Fruit fly (Drosophila melanogaster) ovary, adult (tissue): ENCODE results near the gene CG14282.

Experiments used
- CG17801 ChIP-seq: fragments of 200-800 bp; optimal IDR thresholded peaks from 2 replicates; lab custom pipeline; 2019; ENCODE audit warnings: missing biosample characterization, mild to moderate bottlenecking, missing genetic modification characterization, moderate library complexity; ENCODE audit not compliant: partially characterized antibody

Gene CG14282

dm6 chr3R:19164873-19165456 is 11.8 kb upstream of the CG14282 start:
- peak; percentile 3 for TF ChIP-seq CG17801 (GFP tag; lab: Kevin White, UChicago)

- peak; percentile 75 for TF ChIP-seq CG17801 (GFP tag; lab: Kevin White, UChicago)
Measured at dm6 chr3R:19165620-19166055, 11.2 kb upstream of the CG14282 start.

DNA sequence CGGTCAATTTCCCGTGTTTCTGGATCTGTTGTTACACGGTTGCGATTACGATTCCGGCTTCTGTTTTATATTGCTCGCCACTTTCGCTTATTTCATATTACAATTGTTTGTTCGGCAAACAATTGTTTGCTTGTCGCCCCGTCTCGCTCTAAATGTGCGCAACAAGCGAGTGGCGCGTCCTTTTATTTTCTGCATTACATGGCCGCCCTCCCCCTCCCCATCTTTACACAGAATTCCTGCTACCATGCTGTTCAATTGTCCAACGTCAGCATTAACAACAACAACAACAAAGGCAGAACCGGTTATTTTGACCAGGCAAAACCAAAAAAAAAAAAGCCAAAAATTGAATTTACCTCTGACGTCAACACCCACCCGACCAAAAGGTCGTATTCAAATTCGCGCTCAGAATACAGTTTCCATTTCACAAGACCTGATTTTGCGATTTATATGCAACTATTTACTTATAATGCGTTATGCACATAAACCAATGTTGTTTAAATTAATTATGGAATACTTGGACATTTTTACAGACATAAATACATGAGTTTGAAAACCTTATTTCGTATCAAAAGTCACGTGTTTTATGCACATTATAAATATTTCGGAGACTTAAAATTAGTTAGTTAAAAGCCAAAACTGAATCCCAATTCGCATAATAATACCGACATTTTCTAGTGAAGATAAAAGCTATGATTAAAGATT is 10.6 kb upstream of the CG14282 start:
- TF ChIP-seq CG17801 (GFP tag; lab: Kevin White, UChicago) = no peak

DNA sequence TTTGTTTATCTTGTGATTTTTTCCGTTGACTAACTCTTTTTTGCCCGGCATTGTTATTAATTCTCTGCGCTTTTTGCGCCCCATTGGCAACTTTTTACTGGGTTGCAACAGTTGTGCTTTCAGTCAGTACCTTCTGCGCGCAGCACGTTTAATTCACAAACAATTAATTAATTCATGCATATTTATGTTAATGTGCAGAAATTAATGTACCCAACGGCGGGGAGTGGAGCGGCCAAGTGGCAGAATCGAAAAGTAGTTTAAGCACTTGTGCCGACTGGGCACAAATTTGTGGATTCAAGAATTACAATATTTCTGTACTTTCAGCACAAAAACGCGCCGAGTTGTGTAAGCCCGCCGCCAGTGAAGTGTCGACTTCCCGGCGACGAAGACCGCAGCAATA is 9.3 kb upstream of the CG14282 start:
- peak; percentile 60 for TF ChIP-seq CG17801 (GFP tag; lab: Kevin White, UChicago)

- no peak for TF ChIP-seq CG17801 (GFP tag; lab: Kevin White, UChicago)
Measured at dm6 chr3R:19174512-19174911, 2.3 kb upstream of the CG14282 start.

- no peak for TF ChIP-seq CG17801 (GFP tag; lab: Kevin White, UChicago)
Measured at dm6 chr3R:19180263-19180893, 3.6 kb downstream of the CG14282 start, which contains the start of the genes CG5555 and myd. Gene CG5555 (minus strand): TSS chr3R:19180538. Gene myd (plus strand): TSS chr3R:19180659.

- no peak for TF ChIP-seq CG17801 (GFP tag; lab: Kevin White, UChicago)
Measured at dm6 chr3R:19181214-19181613, 4.4 kb downstream of the CG14282 start.

DNA sequence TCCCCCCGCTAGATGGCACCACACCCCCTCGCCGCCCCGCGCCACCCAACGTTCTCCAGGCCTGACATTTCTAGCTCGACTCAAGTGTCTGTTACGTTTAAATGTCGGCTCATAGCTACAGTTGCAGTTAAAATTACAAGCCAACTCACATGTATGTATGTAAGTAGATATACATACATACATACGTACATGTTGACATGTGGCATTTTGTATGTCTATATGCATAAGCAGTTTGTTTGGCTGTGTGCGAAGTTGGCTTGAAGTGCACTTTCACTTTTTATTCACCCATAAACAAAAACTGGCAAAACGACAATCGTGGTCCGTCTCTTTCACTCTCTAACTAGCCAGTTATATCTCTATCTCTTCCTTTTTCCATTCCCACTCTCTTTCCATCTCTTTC is 6.0 kb downstream of the CG14282 start:
- TF ChIP-seq CG17801 (GFP tag; lab: Kevin White, UChicago) = no peak

- no peak for TF ChIP-seq CG17801 (GFP tag; lab: Kevin White, UChicago)
Measured at dm6 chr3R:19187717-19188149, 10.9 kb downstream of the CG14282 start.

- no peak for TF ChIP-seq CG17801 (GFP tag; lab: Kevin White, UChicago)
Measured at dm6 chr3R:19190020-19190419, 13.2 kb downstream of the CG14282 start.

DNA sequence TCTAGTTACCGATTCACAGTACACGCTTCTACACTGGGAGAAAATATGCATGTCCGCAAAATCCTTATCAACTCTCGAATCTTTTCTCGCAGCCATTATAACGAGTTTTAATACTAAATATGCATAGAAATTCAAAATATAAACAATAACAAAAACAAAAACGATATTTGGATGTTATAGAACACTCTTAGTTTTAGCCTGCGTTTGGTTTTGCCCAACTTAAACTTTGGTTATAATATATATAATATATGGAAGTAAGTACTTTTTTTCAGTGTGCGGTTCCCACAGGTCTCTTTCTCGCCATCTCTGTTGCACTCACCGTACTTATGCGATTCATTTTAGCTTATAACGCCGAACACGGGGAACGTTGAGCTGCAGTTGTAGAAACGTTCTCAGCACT is 35.0 kb downstream of the CG14282 start, which contains the start of gene cry:
Gene cry (plus strand): TSS at position 377 of the 400 bp plus-strand sequence.
- peak; percentile 97 for TF ChIP-seq CG17801 (GFP tag; lab: Kevin White, UChicago)

DNA sequence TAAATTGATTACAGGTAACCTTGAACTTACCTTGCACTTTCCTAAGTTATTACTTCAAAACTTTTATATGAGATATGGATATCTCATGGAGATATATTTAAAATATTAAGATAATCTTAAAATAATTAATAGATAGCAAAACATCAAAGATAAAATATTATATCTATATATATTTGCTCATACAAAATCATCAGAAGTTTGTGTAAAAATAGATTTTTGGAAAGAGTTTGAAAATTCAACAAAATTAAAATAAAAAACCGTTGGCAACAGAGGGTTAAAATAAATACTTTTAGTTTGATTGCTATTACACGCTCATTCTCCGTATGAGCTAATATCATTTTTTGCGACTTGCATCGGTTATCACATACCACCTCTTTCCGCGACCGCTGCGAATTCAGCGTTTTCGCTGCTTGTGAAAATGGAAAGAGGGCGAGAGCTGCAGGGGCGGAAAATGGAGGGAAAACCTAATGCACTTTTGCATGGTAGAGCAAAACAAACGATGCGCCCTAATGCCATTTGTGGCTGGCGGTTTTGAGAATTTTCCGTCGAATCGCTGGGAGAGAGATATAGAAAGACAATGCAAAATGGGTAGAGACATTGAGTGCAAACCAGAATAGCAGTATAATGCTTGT is 35.9 kb downstream of the CG14282 start:
- TF ChIP-seq CG17801 (GFP tag; lab: Kevin White, UChicago) = peak; percentile 47

DNA sequence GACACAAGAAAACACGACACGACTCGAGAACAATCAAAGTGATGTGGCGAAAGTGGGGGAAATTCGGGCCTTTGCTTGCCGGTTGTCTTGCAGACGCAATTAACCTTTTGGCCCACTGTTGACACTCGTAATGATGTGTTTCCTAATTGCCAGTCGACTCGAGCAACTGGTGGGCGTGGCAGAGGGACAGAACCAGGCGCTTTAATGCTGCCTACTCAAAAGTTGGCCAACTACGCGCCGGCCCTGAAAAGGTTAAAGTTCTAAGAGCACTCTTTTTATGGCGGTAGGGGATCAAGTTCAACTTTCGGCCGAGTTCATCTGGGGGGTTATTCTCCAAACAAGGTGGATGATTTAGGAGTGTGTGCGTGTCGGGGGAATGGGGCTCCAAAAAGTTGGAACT is 44.5 kb downstream of the CG14282 start:
- TF ChIP-seq CG17801 (GFP tag; lab: Kevin White, UChicago) = no peak

DNA sequence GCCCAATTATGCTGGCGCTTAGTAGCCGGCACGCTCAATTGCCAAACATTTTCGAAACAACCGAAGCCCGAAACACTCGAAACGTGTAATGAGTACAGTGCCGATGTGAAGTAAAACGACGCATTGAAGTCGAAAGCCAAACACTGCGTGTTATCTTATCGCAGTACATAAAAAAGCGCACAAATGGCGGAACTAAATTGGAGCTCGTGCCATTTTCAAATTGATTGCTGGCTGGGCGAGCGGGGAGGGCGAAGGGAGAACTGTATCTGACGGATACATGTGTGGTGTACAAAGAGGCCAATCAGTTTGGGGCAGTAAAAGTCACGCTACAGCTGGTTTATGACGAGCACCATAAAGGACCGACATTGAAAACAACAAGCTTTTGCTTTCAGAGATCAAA is 46.6 kb downstream of the CG14282 start:
- TF ChIP-seq CG17801 (GFP tag; lab: Kevin White, UChicago) = no peak

DNA sequence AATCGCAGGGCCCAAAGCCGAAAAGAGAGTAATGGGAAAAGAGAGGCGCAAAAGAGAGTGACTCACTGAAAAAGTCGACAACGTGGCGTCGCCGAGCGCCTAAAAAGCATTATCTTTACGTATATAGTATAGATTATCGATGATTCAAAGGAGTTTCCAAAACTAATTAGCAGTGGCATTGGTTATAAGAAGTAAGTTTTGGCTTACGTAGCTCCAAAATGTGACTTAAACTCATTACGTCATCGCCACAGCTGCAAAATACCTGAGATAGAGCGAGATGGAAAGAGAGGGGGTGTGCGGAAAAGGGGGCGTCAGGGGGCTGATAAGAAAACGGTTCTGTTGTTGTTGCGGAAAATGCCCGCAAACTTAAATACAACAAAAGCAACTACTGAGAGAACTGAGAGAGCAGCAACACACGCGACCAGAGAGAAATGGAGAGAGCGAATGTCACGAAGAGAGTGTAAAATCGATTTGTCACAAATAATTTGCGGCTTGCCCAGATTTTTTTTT is 48.7 kb downstream of the CG14282 start:
- TF ChIP-seq CG17801 (GFP tag; lab: Kevin White, UChicago) = no peak
